Fruit fly (Drosophila melanogaster): Measurements from ENCODE around the gene HBS1.
A peak's percentile ranks its signal among the peaks of the same experiment; 100 is the strongest.

Gene HBS1

dm6 chr3L:1891914-1892313, 26.9 kb upstream of the HBS1 start:
- TF ChIP-seq Myc (optimal IDR thresholded peaks at IDR 0.05) (peak; percentile 29), GATAd (GFP tag; optimal IDR thresholded peaks at IDR 0.05) (no peak), Jra (GFP tag; optimal IDR thresholded peaks at IDR 0.05) (no peak), Vsx2 (GFP tag; optimal IDR thresholded peaks at IDR 0.05; ENCODE audit: partially characterized antibody) (no peak), CG9705 (GFP tag; optimal IDR thresholded peaks at IDR 0.05) (no peak), dsf (GFP tag; optimal IDR thresholded peaks at IDR 0.05; ENCODE audit: borderline replicate concordance) (no peak), OdsH (GFP tag; optimal IDR thresholded peaks at IDR 0.05) (no peak)

- TF ChIP-seq Vsx2 (GFP tag; optimal IDR thresholded peaks at IDR 0.05; ENCODE audit: partially characterized antibody) (peak; percentile 2), Dif (GFP tag; optimal IDR thresholded peaks at IDR 0.05; ENCODE audit: partially characterized antibody) (peak; percentile 60), Myc (optimal IDR thresholded peaks at IDR 0.05) (peak; percentile 60), br (GFP tag; optimal IDR thresholded peaks at IDR 0.05) (no peak)
Observed at dm6 chr3L:1890941-1891340, 25.9 kb upstream of the HBS1 start.

- no peak for TF ChIP-seq brk (GFP tag; optimal IDR thresholded peaks at IDR 0.05)
- TF ChIP-seq Rel (GFP tag; optimal IDR thresholded peaks at IDR 0.05) = no peak
- TF ChIP-seq Rel (tag; optimal IDR thresholded peaks at IDR 0.05) = no peak
- no peak for TF ChIP-seq Dfd (GFP tag; optimal IDR thresholded peaks at IDR 0.05)
- no peak for TF ChIP-seq Abd-B (GFP tag; optimal IDR thresholded peaks at IDR 0.05)
- no peak for TF ChIP-seq GATAd (GFP tag; optimal IDR thresholded peaks at IDR 0.05)
- TF ChIP-seq Sp1 (GFP tag; optimal IDR thresholded peaks at IDR 0.05) = no peak
- no peak for TF ChIP-seq Vsx2 (GFP tag; optimal IDR thresholded peaks at IDR 0.05; ENCODE audit: partially characterized antibody)
- TF ChIP-seq br (GFP tag; optimal IDR thresholded peaks at IDR 0.05) = no peak
- no peak for TF ChIP-seq CG32264 (GFP tag; optimal IDR thresholded peaks at IDR 0.05)
- no peak for TF ChIP-seq rgr (GFP tag; optimal IDR thresholded peaks at IDR 0.05)
- no peak for TF ChIP-seq Jra (GFP tag; optimal IDR thresholded peaks at IDR 0.05)
- TF ChIP-seq foxo (GFP tag; optimal IDR thresholded peaks at IDR 0.05) = no peak
- no peak for TF ChIP-seq pan (optimal IDR thresholded peaks at IDR 0.05)
- no peak for TF ChIP-seq fru (GFP tag; optimal IDR thresholded peaks at IDR 0.05)
- no peak for TF ChIP-seq lola (GFP tag; optimal IDR thresholded peaks at IDR 0.05)
- TF ChIP-seq jim (GFP tag; optimal IDR thresholded peaks at IDR 0.05) = no peak
Observed at dm6 chr3L:1887929-1888529, 23.0 kb upstream of the HBS1 start.

- no peak for TF ChIP-seq jim (GFP tag; optimal IDR thresholded peaks at IDR 0.05)
- TF ChIP-seq GATAd (GFP tag; optimal IDR thresholded peaks at IDR 0.05) = no peak
- TF ChIP-seq dl (GFP tag; optimal IDR thresholded peaks at IDR 0.05; ENCODE audit: insufficient read depth in 1 of 2, partially characterized antibody in 2 of 2) = no peak
- peak; percentile 85 for TF ChIP-seq OdsH (GFP tag; optimal IDR thresholded peaks at IDR 0.05)
- peak; percentile 59 for TF ChIP-seq CG9705 (GFP tag; optimal IDR thresholded peaks at IDR 0.05)
- TF ChIP-seq Mio (GFP tag; optimal IDR thresholded peaks at IDR 0.05) = no peak
- no peak for TF ChIP-seq N (GFP tag; optimal IDR thresholded peaks at IDR 0.05)
- TF ChIP-seq Dif (GFP tag; optimal IDR thresholded peaks at IDR 0.05; ENCODE audit: partially characterized antibody) = no peak
- TF ChIP-seq rgr (GFP tag; optimal IDR thresholded peaks at IDR 0.05) = peak; percentile 88
- peak; percentile 79 for TF ChIP-seq tai (GFP tag; optimal IDR thresholded peaks at IDR 0.05)
- peak; percentile 86 for TF ChIP-seq br (GFP tag; optimal IDR thresholded peaks at IDR 0.05)
- peak; percentile 69 to 90 for TF ChIP-seq foxo (GFP tag; optimal IDR thresholded peaks at IDR 0.05)
- TF ChIP-seq Hr83 (GFP tag; optimal IDR thresholded peaks at IDR 0.05; ENCODE audit: poor library complexity, severe bottlenecking) = peak; percentile 78
- no peak for TF ChIP-seq Vsx2 (GFP tag; optimal IDR thresholded peaks at IDR 0.05; ENCODE audit: partially characterized antibody)
- peak; percentile 50 for TF ChIP-seq sv (GFP tag; optimal IDR thresholded peaks at IDR 0.05)
- TF ChIP-seq dmrt93B (GFP tag; optimal IDR thresholded peaks at IDR 0.05) = peak; percentile 75
- TF ChIP-seq Hr78 (GFP tag; optimal IDR thresholded peaks at IDR 0.05) = no peak
- TF ChIP-seq pan (optimal IDR thresholded peaks at IDR 0.05) = no peak
- no peak for TF ChIP-seq Myc (optimal IDR thresholded peaks at IDR 0.05)
- peak; percentile 85 for TF ChIP-seq CG32264 (GFP tag; optimal IDR thresholded peaks at IDR 0.05)
- TF ChIP-seq usp (GFP tag; optimal IDR thresholded peaks at IDR 0.05) = no peak
- peak; percentile 33 for TF ChIP-seq CrebA (GFP tag; optimal IDR thresholded peaks at IDR 0.05; ENCODE audit: borderline replicate concordance)
- TF ChIP-seq HLH106 (tag; optimal IDR thresholded peaks at IDR 0.05) = peak; percentile 95
- TF ChIP-seq brk (GFP tag; optimal IDR thresholded peaks at IDR 0.05) = peak; percentile 46
- peak; percentile 98 for TF ChIP-seq h (GFP tag; optimal IDR thresholded peaks at IDR 0.05)
- no peak for TF ChIP-seq lola (GFP tag; optimal IDR thresholded peaks at IDR 0.05)
- peak; percentile 52 for TF ChIP-seq dsf (GFP tag; optimal IDR thresholded peaks at IDR 0.05; ENCODE audit: borderline replicate concordance)
- peak; percentile 90 for TF ChIP-seq fru (GFP tag; optimal IDR thresholded peaks at IDR 0.05)
- peak; percentile 80 for TF ChIP-seq psq (GFP tag; optimal IDR thresholded peaks at IDR 0.05)
- TF ChIP-seq Dfd (GFP tag; optimal IDR thresholded peaks at IDR 0.05) = no peak
- peak; percentile 84 for TF ChIP-seq ey (GFP tag; optimal IDR thresholded peaks at IDR 0.05)
- peak; percentile 74 for TF ChIP-seq Jra (GFP tag; optimal IDR thresholded peaks at IDR 0.05)
- no peak for TF ChIP-seq Abd-B (GFP tag; optimal IDR thresholded peaks at IDR 0.05)
- peak; percentile 69 for TF ChIP-seq woc (GFP tag; optimal IDR thresholded peaks at IDR 0.05)
- peak; percentile 83 for TF ChIP-seq sage (GFP tag; optimal IDR thresholded peaks at IDR 0.05)
- TF ChIP-seq Sp1 (GFP tag; optimal IDR thresholded peaks at IDR 0.05) = peak; percentile 87
- TF ChIP-seq Rel (GFP tag; optimal IDR thresholded peaks at IDR 0.05) = peak; percentile 54
- peak; percentile 60 for TF ChIP-seq Rel (tag; optimal IDR thresholded peaks at IDR 0.05)
- TF ChIP-seq Hnf4 (GFP tag; optimal IDR thresholded peaks at IDR 0.05) = peak; percentile 74
Observed at dm6 chr3L:1886125-1886544, 21.1 kb upstream of the HBS1 start.

All from whole organism, wandering third instar larva.